Worm (Caenorhabditis elegans) whole organism, young adult: ENCODE results near the gene D1025.1.

Experiments
- B0019.2 ChIP-seq: fragments of 200-800 bp; sonication (Bioruptor generic); conservative IDR thresholded peaks from 2 replicates; pipeline ENCODE4 v1.3.6; 2022; ENCODE audit warnings: missing genetic modification reagents, missing genetic modification characterization, missing compliant biosample characterization
- B0035.1 ChIP-seq: sonication (generic microtip); optimal IDR thresholded peaks from 2 replicates; lab custom pipeline; 2016; ENCODE audit warnings: missing genetic modification characterization, mild to moderate bottlenecking, missing compliant biosample characterization, missing genotype, missing genetic modification reagents
- D2030.7 ChIP-seq: fragments of 200-800 bp; sonication (Bioruptor generic); IDR thresholded peaks from 2 replicates; pipeline ENCODE4 v1.3.6; 2022; ENCODE audit warnings: missing genetic modification reagents, missing genetic modification characterization, missing compliant biosample characterization
- F23B12.7 ChIP-seq: sonication (generic microtip); optimal IDR thresholded peaks from 2 replicates; lab custom pipeline; 2017; ENCODE audit warnings: missing genetic modification characterization, mild to moderate bottlenecking, missing compliant biosample characterization, antibody characterized with exemption, moderate library complexity; ENCODE audit not compliant: insufficient read depth
- F33H1.4 ChIP-seq: fragments of 200-800 bp; sonication (Bioruptor generic); IDR thresholded peaks from 2 replicates; pipeline ENCODE4 v1.3.6; 2022; ENCODE audit warnings: missing genetic modification reagents, missing genetic modification characterization, missing compliant biosample characterization
- F39B2.1 ChIP-seq: fragments of 200-800 bp; sonication (Bioruptor generic); IDR thresholded peaks from 2 replicates; pipeline ENCODE4 v1.3.6; 2022; ENCODE audit warnings: missing genetic modification reagents, missing genetic modification characterization, missing compliant biosample characterization
- Y67H2A.10 ChIP-seq: fragments of 200-800 bp; sonication (Bioruptor generic); conservative IDR thresholded peaks from 2 replicates; pipeline ENCODE4 v1.3.6; 2022; ENCODE audit warnings: missing genetic modification reagents, missing genetic modification characterization, missing compliant biosample characterization
- Y95B8A.8 ChIP-seq: fragments of 200-800 bp; sonication (Bioruptor generic); IDR thresholded peaks from 2 replicates; pipeline ENCODE4 v1.3.6; 2022; ENCODE audit warnings: missing genetic modification reagents, missing genetic modification characterization, missing compliant biosample characterization
- akir-1 ChIP-seq: fragments of 200-800 bp; sonication (Bioruptor generic); optimal IDR thresholded peaks from 2 replicates; lab custom pipeline; 2018; ENCODE audit warnings: mild to moderate bottlenecking, missing genetic modification characterization, moderate library complexity, missing compliant biosample characterization
- atf-7 ChIP-seq: sonication (generic microtip); optimal IDR thresholded peaks from 2 replicates; lab custom pipeline; 2017; ENCODE audit warnings: mild to moderate bottlenecking, missing genetic modification characterization, missing compliant biosample characterization
- attf-3 ChIP-seq: fragments of 200-800 bp; sonication (Bioruptor generic); conservative IDR thresholded peaks from 2 replicates; pipeline ENCODE4 v1.3.6; 2022; ENCODE audit warnings: missing genetic modification reagents, missing genetic modification characterization, missing compliant biosample characterization
- attf-5 ChIP-seq: fragments of 200-800 bp; sonication (Bioruptor generic); optimal IDR thresholded peaks from 2 replicates; lab custom pipeline; 2018; ENCODE audit warnings: mild to moderate bottlenecking, missing genetic modification characterization, missing compliant biosample characterization
- attf-6 ChIP-seq: fragments of 200-800 bp; sonication (Bioruptor generic); IDR thresholded peaks from 2 replicates; pipeline ENCODE4 v1.3.6; 2022; ENCODE audit warnings: missing genetic modification reagents, missing genetic modification characterization, missing compliant biosample characterization
- bed-1 ChIP-seq: fragments of 200-800 bp; sonication (Bioruptor generic); IDR thresholded peaks from 2 replicates; pipeline ENCODE4 v1.3.6; 2022; ENCODE audit warnings: missing genetic modification reagents, missing genetic modification characterization, missing compliant biosample characterization
- cebp-2 ChIP-seq: fragments of 200-800 bp; sonication (Bioruptor generic); IDR thresholded peaks from 2 replicates; pipeline ENCODE4 v1.3.6; 2022; ENCODE audit warnings: missing genetic modification characterization, missing compliant biosample characterization
- ceh-100 ChIP-seq: fragments of 200-800 bp; sonication (Bioruptor generic); IDR thresholded peaks from 2 replicates; pipeline ENCODE4 v1.3.6; 2022; ENCODE audit warnings: missing genetic modification reagents, missing genetic modification characterization, missing compliant biosample characterization
- ceh-27 ChIP-seq: fragments of 200-800 bp; sonication (Bioruptor generic); optimal IDR thresholded peaks from 2 replicates; lab custom pipeline; 2018; ENCODE audit warnings: mild to moderate bottlenecking, missing genetic modification characterization, moderate library complexity, missing compliant biosample characterization
- egrh-3 ChIP-seq: fragments of 200-800 bp; sonication (Bioruptor generic); IDR thresholded peaks from 2 replicates; pipeline ENCODE4 v1.3.6; 2022; ENCODE audit warnings: missing genetic modification reagents, missing genetic modification characterization, missing compliant biosample characterization
- fkh-3 ChIP-seq: sonication (generic microtip); optimal IDR thresholded peaks from 2 replicates; lab custom pipeline; 2016; ENCODE audit warnings: mild to moderate bottlenecking, missing genetic modification characterization, missing compliant biosample characterization
- hlh-12 ChIP-seq: sonication (generic microtip); optimal IDR thresholded peaks from 2 replicates; lab custom pipeline; 2016; ENCODE audit warnings: missing genetic modification characterization, missing compliant biosample characterization
- hlh-26 ChIP-seq: fragments of 200-800 bp; sonication (Bioruptor generic); conservative IDR thresholded peaks from 2 replicates; pipeline ENCODE4 v1.3.6; 2022; ENCODE audit warnings: missing genetic modification reagents, missing genetic modification characterization, missing compliant biosample characterization
- let-526 ChIP-seq: fragments of 200-800 bp; sonication (Bioruptor generic); IDR thresholded peaks from 2 replicates; pipeline ENCODE4 v1.3.6; 2022; ENCODE audit warnings: missing genetic modification reagents, missing genetic modification characterization, missing compliant biosample characterization
- let-607 ChIP-seq, 2 experiments: fragments of 200-800 bp in 1 of 2; sonication (Bioruptor generic) in 1 of 2; sonication (generic microtip) in 1 of 2; optimal IDR thresholded peaks; 2 replicates each; lab custom pipeline; 2016 to 2018; ENCODE audit warnings: mild to moderate bottlenecking in 2 of 2, missing compliant biosample characterization in 2 of 2, missing genetic modification characterization in 2 of 2, moderate library complexity in 2 of 2, missing genotype in 1 of 2
- lin-40 ChIP-seq: sonication (generic microtip); optimal IDR thresholded peaks from 2 replicates; lab custom pipeline; 2016; ENCODE audit warnings: missing genetic modification characterization, mild to moderate bottlenecking, missing compliant biosample characterization, missing genotype, missing genetic modification reagents
- lir-1 ChIP-seq: fragments of 200-800 bp; sonication (Bioruptor generic); conservative IDR thresholded peaks from 2 replicates; pipeline ENCODE4 v1.3.6; 2022; ENCODE audit warnings: missing genetic modification reagents, missing genetic modification characterization, missing compliant biosample characterization
- madf-3 ChIP-seq: fragments of 200-800 bp; sonication (Bioruptor generic); IDR thresholded peaks from 2 replicates; pipeline ENCODE4 v1.3.6; 2022; ENCODE audit warnings: missing genetic modification reagents, missing genetic modification characterization, missing compliant biosample characterization
- mel-28 ChIP-seq: sonication (generic microtip); optimal IDR thresholded peaks from 2 replicates; lab custom pipeline; 2016; ENCODE audit warnings: borderline replicate concordance, mild to moderate bottlenecking, missing genetic modification characterization, missing compliant biosample characterization
- nfya-2 ChIP-seq: fragments of 200-800 bp; sonication (Bioruptor generic); IDR thresholded peaks from 2 replicates; pipeline ENCODE4 v1.3.6; 2022; ENCODE audit warnings: missing genetic modification reagents, missing genetic modification characterization, missing compliant biosample characterization
- nfyb-1 ChIP-seq: fragments of 200-800 bp; sonication (Bioruptor generic); IDR thresholded peaks from 2 replicates; pipeline ENCODE4 v1.3.6; 2022; ENCODE audit warnings: missing genetic modification reagents, missing genetic modification characterization, missing compliant biosample characterization
- nhr-27 ChIP-seq: fragments of 200-800 bp; sonication (Bioruptor generic); optimal IDR thresholded peaks from 2 replicates; lab custom pipeline; 2018; ENCODE audit warnings: mild to moderate bottlenecking, missing genetic modification characterization, moderate library complexity, missing compliant biosample characterization
- nhr-80 ChIP-seq: sonication (generic microtip); optimal IDR thresholded peaks from 2 replicates; lab custom pipeline; 2016; ENCODE audit warnings: missing genetic modification characterization, missing compliant biosample characterization
- nhr-90 ChIP-seq: sonication (generic microtip); optimal IDR thresholded peaks from 2 replicates; lab custom pipeline; 2016; ENCODE audit warnings: missing genotype, mild to moderate bottlenecking, missing genetic modification characterization, missing compliant biosample characterization
- rpc-1 ChIP-seq, 2 experiments: fragments of 150-350 bp in 1 of 2; sonication (generic microtip) in 1 of 2; optimal IDR thresholded peaks; 2 replicates each; lab custom pipeline; 2014 to 2018; ENCODE audit warnings: missing biosample characterization in 1 of 2, missing genetic modification characterization in 1 of 2, missing genetic modification reagents in 1 of 2, missing genotype in 1 of 2
- sdz-38 ChIP-seq: sonication (generic microtip); optimal IDR thresholded peaks from 2 replicates; lab custom pipeline; 2016; ENCODE audit warnings: missing genotype, missing genetic modification characterization, missing compliant biosample characterization
- sea-2 ChIP-seq: fragments of 200-800 bp; sonication (Bioruptor generic); IDR thresholded peaks from 2 replicates; pipeline ENCODE4 v1.3.6; 2022; ENCODE audit warnings: missing genetic modification characterization, missing compliant biosample characterization
- snpc-1.3 ChIP-seq: sonication (generic microtip); optimal IDR thresholded peaks from 2 replicates; lab custom pipeline; 2017; ENCODE audit warnings: missing genetic modification characterization, mild to moderate bottlenecking, missing compliant biosample characterization, antibody characterized with exemption, moderate library complexity, missing genotype, missing genetic modification reagents; ENCODE audit not compliant: insufficient read depth
- snpc-3.4 ChIP-seq: sonication (generic microtip); optimal IDR thresholded peaks from 2 replicates; lab custom pipeline; 2017; ENCODE audit warnings: missing genetic modification characterization, mild to moderate bottlenecking, missing compliant biosample characterization, antibody characterized with exemption, moderate library complexity, missing genotype, missing genetic modification reagents
- snpc-4 ChIP-seq, 5 experiments: fragments of 150-350 bp in 1 of 5; sonication (generic microtip) in 4 of 5; optimal IDR thresholded peaks; 2 replicates each; lab custom pipeline; 2014 to 2018; ENCODE audit warnings: missing genetic modification characterization in 5 of 5, missing biosample characterization in 3 of 5, antibody characterized with exemption in 2 of 5, mild to moderate bottlenecking in 2 of 5, missing compliant biosample characterization in 2 of 5, missing genotype in 2 of 5, moderate library complexity in 2 of 5, missing genetic modification reagents in 1 of 5
- tbp1 ChIP-seq: fragments of 200-800 bp; sonication (Bioruptor generic); optimal IDR thresholded peaks from 2 replicates; lab custom pipeline; 2018; ENCODE audit warnings: mild to moderate bottlenecking, missing genetic modification characterization, missing compliant biosample characterization
- tbx-9 ChIP-seq: sonication (generic microtip); optimal IDR thresholded peaks from 2 replicates; lab custom pipeline; 2016; ENCODE audit warnings: borderline replicate concordance, missing genetic modification characterization, inconsistent platforms, missing compliant biosample characterization
- tlf-1 ChIP-seq: fragments of 200-800 bp; sonication (Bioruptor generic); optimal IDR thresholded peaks from 2 replicates; lab custom pipeline; 2018; ENCODE audit warnings: mild to moderate bottlenecking, missing genetic modification characterization, missing compliant biosample characterization
- ztf-18 ChIP-seq: sonication (generic microtip); optimal IDR thresholded peaks from 2 replicates; lab custom pipeline; 2016; ENCODE audit warnings: missing genotype, mild to moderate bottlenecking, missing genetic modification characterization, missing compliant biosample characterization

The D1025.1 gene

DNA sequence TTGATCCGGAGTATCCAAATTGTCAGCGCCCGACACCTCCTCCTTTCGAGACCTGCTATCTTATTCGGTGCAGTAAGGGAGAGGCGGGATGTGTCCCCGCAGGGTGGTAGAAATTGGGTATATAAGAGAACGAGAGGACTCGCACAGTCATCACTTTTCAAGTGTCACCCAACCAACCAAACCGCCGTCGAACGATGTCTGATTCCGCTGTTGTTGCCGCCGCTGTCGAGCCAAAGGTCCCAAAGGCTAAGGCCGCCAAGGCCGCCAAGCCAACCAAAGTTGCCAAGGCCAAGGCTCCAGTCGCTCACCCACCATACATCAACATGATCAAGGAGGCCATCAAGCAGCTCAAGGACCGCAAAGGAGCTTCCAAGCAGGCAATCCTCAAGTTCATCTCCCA is 30.6 kb upstream of the D1025.1 start, which contains the start of gene his-24 (continued):
- no peak for TF ChIP-seq attf-5 (GFP tag; lab: Kevin White, UChicago)
- no peak for TF ChIP-seq madf-3 (GFP tag; lab: Robert Waterston, UW)
- TF ChIP-seq let-526 (GFP tag; lab: Robert Waterston, UW) = 0 out of 2 replicates have a peak, but pooled peaks have one; percentile 11
- TF ChIP-seq snpc-4 (GFP tag; optimal IDR thresholded peaks at IDR 0.05; lab: Kevin White, UChicago) = no peak
- TF ChIP-seq snpc-4 (tag; optimal IDR thresholded peaks at IDR 0.05; lab: Kevin White, UChicago) = peak in 2 of 4 experiments; percentile 5 to 58
- peak; percentile 37 for TF ChIP-seq nhr-80 (tag; lab: Kevin White, UChicago)
- TF ChIP-seq cebp-2 (GFP tag; lab: Robert Waterston, UW) = no peak
- no peak for TF ChIP-seq hlh-12 (tag; lab: Kevin White, UChicago)
- TF ChIP-seq ztf-18 (tag; lab: Kevin White, UChicago) = peak; percentile 17
- TF ChIP-seq lin-40 (tag; lab: Kevin White, UChicago) = peak; percentile 78
- peak; percentile 99 for TF ChIP-seq F39B2.1 (GFP tag; lab: Robert Waterston, UW)
- no peak for TF ChIP-seq ceh-100
- no peak for TF ChIP-seq hlh-26 (GFP tag; lab: Robert Waterston, UW)
- TF ChIP-seq snpc-3.4 (tag; lab: Kevin White, UChicago) = no peak
- no peak for TF ChIP-seq F33H1.4 (GFP tag; lab: Robert Waterston, UW)
- TF ChIP-seq egrh-3 (GFP tag; lab: Robert Waterston, UW) = no peak
- no peak for TF ChIP-seq Y67H2A.10 (GFP tag; lab: Robert Waterston, UW)
- peak; percentile 13 for TF ChIP-seq atf-7 (tag; lab: Kevin White, UChicago)
- TF ChIP-seq fkh-3 (tag; lab: Kevin White, UChicago) = no peak
- peak; percentile 77 for TF ChIP-seq ceh-27
- no peak for TF ChIP-seq nhr-90 (tag; lab: Kevin White, UChicago)
- TF ChIP-seq rpc-1 (optimal IDR thresholded peaks at IDR 0.05; lab: Kevin White, UChicago) = no peak
- no peak for TF ChIP-seq rpc-1 (tag; optimal IDR thresholded peaks at IDR 0.05; lab: Kevin White, UChicago)
- TF ChIP-seq tbp1 (GFP tag; lab: Kevin White, UChicago) = peak; percentile 67
- peak; percentile 36 for TF ChIP-seq F23B12.7
- TF ChIP-seq attf-6 = no peak
- TF ChIP-seq B0035.1 (tag; lab: Kevin White, UChicago) = no peak
- TF ChIP-seq akir-1 (GFP tag; lab: Kevin White, UChicago) = no peak
- no peak for TF ChIP-seq attf-3
- TF ChIP-seq nhr-27 = no peak
- no peak for TF ChIP-seq let-607 (tag; optimal IDR thresholded peaks at IDR 0.05; lab: Kevin White, UChicago)
- TF ChIP-seq tbx-9 (tag; lab: Kevin White, UChicago) = no peak
- no peak for TF ChIP-seq sea-2 (GFP tag; lab: Robert Waterston, UW)
- TF ChIP-seq nfyb-1 (GFP tag; lab: Robert Waterston, UW) = peak; percentile 55; the same call in 1 of the 2 replicates
- TF ChIP-seq sdz-38 = no peak
- TF ChIP-seq Y95B8A.8 (GFP tag; lab: Robert Waterston, UW) = no peak
- TF ChIP-seq snpc-1.3 (tag; lab: Kevin White, UChicago) = no peak
- no peak for TF ChIP-seq nfya-2 (GFP tag; lab: Robert Waterston, UW)
- TF ChIP-seq bed-1 (GFP tag; lab: Robert Waterston, UW) = no peak
- no peak for TF ChIP-seq B0019.2 (GFP tag; lab: Robert Waterston, UW)
- TF ChIP-seq mel-28 (tag; lab: Kevin White, UChicago) = no peak
- no peak for TF ChIP-seq lir-1 (GFP tag; lab: Robert Waterston, UW)
- TF ChIP-seq tlf-1 (GFP tag; lab: Kevin White, UChicago) = no peak
- no peak for TF ChIP-seq D2030.7
